Worm (Caenorhabditis elegans): Measurements from ENCODE around the gene nhx-1.

DNA sequence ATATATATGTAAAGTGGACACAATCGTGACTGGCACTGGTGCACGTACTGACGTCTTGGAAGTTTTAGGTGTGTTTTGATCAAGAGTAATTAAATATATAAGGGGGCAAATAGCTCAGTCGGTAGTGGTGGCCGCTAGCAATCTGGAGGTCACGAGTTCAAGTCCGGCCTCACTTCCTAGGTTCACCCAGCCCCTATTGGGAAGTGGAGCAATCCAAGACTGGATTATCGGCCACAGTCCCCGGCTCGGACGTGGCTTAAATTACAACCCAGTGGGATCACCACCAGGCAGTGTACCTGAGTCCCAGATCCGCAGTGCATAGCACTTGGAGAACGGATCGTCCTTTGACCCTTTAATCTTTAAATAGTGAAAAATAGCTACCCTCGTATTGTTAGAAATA, 19.8 kb upstream of the nhx-1 start:
- TF ChIP-seq ama-1 (optimal IDR thresholded peaks at IDR 0.05): no peak
- TF ChIP-seq ets-7 (tag; optimal IDR thresholded peaks at IDR 0.05): no peak
- no peak for TF ChIP-seq hmbx-1 (tag; optimal IDR thresholded peaks at IDR 0.05)
- TF ChIP-seq hmg-4 (GFP tag; optimal IDR thresholded peaks at IDR 0.05): no peak
- no peak for TF ChIP-seq ceh-36 (tag; optimal IDR thresholded peaks at IDR 0.05)
- no peak for TF ChIP-seq sea-1 (GFP tag; conservative IDR thresholded peaks at IDR 0.05)
- TF ChIP-seq tra-4 (tag; optimal IDR thresholded peaks at IDR 0.05): no peak
